Worm (Caenorhabditis elegans) whole organism, L4 larva: ENCODE data around the gene zag-1.

Experiments
- ZK337.2 ChIP-seq: fragments of 200-800 bp; sonication (Bioruptor generic); IDR thresholded peaks from 2 replicates; pipeline ENCODE4 v1.3.6; 2022; ENCODE audit warnings: missing genetic modification reagents, missing genetic modification characterization, missing compliant biosample characterization
- ceh-20 ChIP-seq: fragments of 200-800 bp; sonication (Bioruptor generic); IDR thresholded peaks from 2 replicates; pipeline ENCODE4 v1.3.6; 2022; ENCODE audit warnings: missing genetic modification reagents, missing genetic modification characterization, missing compliant biosample characterization
- ceh-82 ChIP-seq: sonication (generic microtip); optimal IDR thresholded peaks from 2 replicates; lab custom pipeline; 2017; ENCODE audit warnings: missing biosample characterization, missing genetic modification characterization
- jun-1 ChIP-seq: fragments of 150-350 bp; optimal IDR thresholded peaks from 2 replicates; lab custom pipeline; 2014; ENCODE audit warnings: missing biosample characterization, missing genetic modification reagents, missing genetic modification characterization
- nhr-237 ChIP-seq: sonication (generic microtip); optimal IDR thresholded peaks from 2 replicates; lab custom pipeline; 2017; ENCODE audit warnings: missing biosample characterization, missing genetic modification characterization
- nhr-28 ChIP-seq: fragments of 150-350 bp; optimal IDR thresholded peaks from 2 replicates; lab custom pipeline; 2014; ENCODE audit warnings: missing biosample characterization, missing genetic modification characterization
- nhr-42 ChIP-seq: fragments of 200-800 bp; sonication (Bioruptor generic); IDR thresholded peaks from 2 replicates; pipeline ENCODE4 v1.3.6; 2022; ENCODE audit warnings: missing genetic modification characterization, missing compliant biosample characterization
- nhr-77 ChIP-seq: fragments of 150-350 bp; optimal IDR thresholded peaks from 2 replicates; lab custom pipeline; 2014; ENCODE audit warnings: missing biosample characterization, missing genetic modification characterization
- unc-39 ChIP-seq: sonication (generic microtip); optimal IDR thresholded peaks from 2 replicates; lab custom pipeline; 2017; ENCODE audit warnings: missing biosample characterization, missing genetic modification characterization

- TF ChIP-seq nhr-237 (tag; lab: Kevin White, UChicago) (no peak), jun-1 (tag; lab: Kevin White, UChicago) (no peak), nhr-28 (tag; lab: Kevin White, UChicago) (no peak), ZK337.2 (GFP tag; lab: Robert Waterston, UW) (no peak), ceh-82 (no peak), unc-39 (no peak), ceh-20 (GFP tag; lab: Robert Waterston, UW) (no peak), nhr-42 (GFP tag; lab: Robert Waterston, UW) (no peak), nhr-77 (no peak)
Measured at ce11 chrIV:3807545-3807944, 48.1 kb upstream of the zag-1 start.
